Fruit fly (Drosophila melanogaster) whole organism: ENCODE results near the gene CG15209.

ENCODE experiments used
- Dll ChIP-seq: fragments of >200 bp; optimal IDR thresholded peaks from 2 replicates; lab custom pipeline; 2017
- psq ChIP-seq: fragments of >200 bp; optimal IDR thresholded peaks from 2 replicates; lab custom pipeline; 2017

dm6 chrX:10822678-10823440, 19.1 kb upstream of the CG15209 start:
- TF ChIP-seq psq (lab: Kevin White, UChicago) (no peak), Dll (no peak)
